Worm (Caenorhabditis elegans): ENCODE measurements around the gene C24H11.1.

C24H11.1 gene

ce11 chrIII:11824088-11824487 lies 36.6 kb downstream of the C24H11.1 start:
- TF ChIP-seq ztf-29 (GFP tag; IDR thresholded peaks at IDR 0.05): no peak
- no peak for TF ChIP-seq tab-1 (GFP tag; IDR thresholded peaks at IDR 0.05)

- no peak for TF ChIP-seq cog-1 (tag; optimal IDR thresholded peaks at IDR 0.05)
- TF ChIP-seq ztf-29 (GFP tag; IDR thresholded peaks at IDR 0.05): no peak
- TF ChIP-seq flt-1 (GFP tag; IDR thresholded peaks at IDR 0.05): no peak
- no peak for TF ChIP-seq ztf-23 (GFP tag; IDR thresholded peaks at IDR 0.05)
- no peak for TF ChIP-seq ref-1 (GFP tag; conservative IDR thresholded peaks at IDR 0.05)
- no peak for TF ChIP-seq T22C8.4 (GFP tag; IDR thresholded peaks at IDR 0.05)
- no peak for TF ChIP-seq tab-1 (GFP tag; IDR thresholded peaks at IDR 0.05)
Observed at ce11 chrIII:11824580-11824979, 37.1 kb downstream of the C24H11.1 start.

- peak; percentile 74 for TF ChIP-seq flt-1 (GFP tag; IDR thresholded peaks at IDR 0.05)
- peak; percentile 55; the same call in 1 of the 2 replicates for TF ChIP-seq tab-1 (GFP tag; IDR thresholded peaks at IDR 0.05)
- TF ChIP-seq klf-2 (GFP tag; conservative IDR thresholded peaks at IDR 0.05): no peak
- peak; percentile 86 for TF ChIP-seq T22C8.4 (GFP tag; IDR thresholded peaks at IDR 0.05)
- no peak for TF ChIP-seq ztf-29 (GFP tag; IDR thresholded peaks at IDR 0.05)
- no peak for TF ChIP-seq cog-1 (tag; optimal IDR thresholded peaks at IDR 0.05)
- TF ChIP-seq ztf-23 (GFP tag; IDR thresholded peaks at IDR 0.05): peak; percentile 64; the same call in 1 of the 2 replicates
- no peak for TF ChIP-seq ref-1 (GFP tag; conservative IDR thresholded peaks at IDR 0.05)
- TF ChIP-seq med-1 (GFP tag; optimal IDR thresholded peaks at IDR 0.05; ENCODE audit: insufficient read depth): no peak
Observed at ce11 chrIII:11825654-11826053, 38.2 kb downstream of the C24H11.1 start.

- TF ChIP-seq med-1 (GFP tag; optimal IDR thresholded peaks at IDR 0.05; ENCODE audit: insufficient read depth): no peak
- no peak for TF ChIP-seq flt-1 (GFP tag; IDR thresholded peaks at IDR 0.05)
- no peak for TF ChIP-seq T22C8.4 (GFP tag; IDR thresholded peaks at IDR 0.05)
- no peak for TF ChIP-seq cog-1 (tag; optimal IDR thresholded peaks at IDR 0.05)
- TF ChIP-seq klf-2 (GFP tag; conservative IDR thresholded peaks at IDR 0.05): no peak
- TF ChIP-seq ztf-29 (GFP tag; IDR thresholded peaks at IDR 0.05): no peak
- no peak for TF ChIP-seq ref-1 (GFP tag; conservative IDR thresholded peaks at IDR 0.05)
- no peak for TF ChIP-seq tab-1 (GFP tag; IDR thresholded peaks at IDR 0.05)
- no peak for TF ChIP-seq ztf-23 (GFP tag; IDR thresholded peaks at IDR 0.05)
Observed at ce11 chrIII:11826118-11826517, 38.6 kb downstream of the C24H11.1 start, which contains the start of gene rsp-8. Gene rsp-8, plus strand, starts transcription at chrIII:11826418.

- TF ChIP-seq ztf-23 (GFP tag; IDR thresholded peaks at IDR 0.05): no peak
- no peak for TF ChIP-seq med-1 (GFP tag; optimal IDR thresholded peaks at IDR 0.05; ENCODE audit: insufficient read depth)
- TF ChIP-seq flt-1 (GFP tag; IDR thresholded peaks at IDR 0.05): no peak
- no peak for TF ChIP-seq ztf-29 (GFP tag; IDR thresholded peaks at IDR 0.05)
- no peak for TF ChIP-seq ref-1 (GFP tag; conservative IDR thresholded peaks at IDR 0.05)
- no peak for TF ChIP-seq klf-2 (GFP tag; conservative IDR thresholded peaks at IDR 0.05)
- no peak for TF ChIP-seq T22C8.4 (GFP tag; IDR thresholded peaks at IDR 0.05)
- no peak for TF ChIP-seq tab-1 (GFP tag; IDR thresholded peaks at IDR 0.05)
- no peak for TF ChIP-seq cog-1 (tag; optimal IDR thresholded peaks at IDR 0.05)
Observed at ce11 chrIII:11829062-11829461, 41.6 kb downstream of the C24H11.1 start.

- TF ChIP-seq ztf-29 (GFP tag; IDR thresholded peaks at IDR 0.05) (no peak), T22C8.4 (GFP tag; IDR thresholded peaks at IDR 0.05) (no peak), klf-2 (GFP tag; conservative IDR thresholded peaks at IDR 0.05) (no peak), ztf-23 (GFP tag; IDR thresholded peaks at IDR 0.05) (peak; percentile 16; the same call in 1 of the 2 replicates)
Observed at ce11 chrIII:11829585-11830195, 42.2 kb downstream of the C24H11.1 start.

- TF ChIP-seq T22C8.4 (GFP tag; IDR thresholded peaks at IDR 0.05): 0 out of 2 replicates have a peak, but pooled peaks have one; percentile 9
- no peak for TF ChIP-seq ztf-23 (GFP tag; IDR thresholded peaks at IDR 0.05)
- TF ChIP-seq med-1 (GFP tag; optimal IDR thresholded peaks at IDR 0.05; ENCODE audit: insufficient read depth): no peak
- no peak for TF ChIP-seq klf-2 (GFP tag; conservative IDR thresholded peaks at IDR 0.05)
Observed at ce11 chrIII:11830522-11831489, 43.3 kb downstream of the C24H11.1 start.

ce11 chrIII:11833449-11833848 lies 46.0 kb downstream of the C24H11.1 start:
- TF ChIP-seq tab-1 (GFP tag; IDR thresholded peaks at IDR 0.05) (no peak), ref-1 (GFP tag; conservative IDR thresholded peaks at IDR 0.05) (no peak), T22C8.4 (GFP tag; IDR thresholded peaks at IDR 0.05) (no peak), ztf-23 (GFP tag; IDR thresholded peaks at IDR 0.05) (no peak), cog-1 (tag; optimal IDR thresholded peaks at IDR 0.05) (no peak), klf-2 (GFP tag; conservative IDR thresholded peaks at IDR 0.05) (no peak), med-1 (GFP tag; optimal IDR thresholded peaks at IDR 0.05; ENCODE audit: insufficient read depth) (no peak), ztf-29 (GFP tag; IDR thresholded peaks at IDR 0.05) (no peak), flt-1 (GFP tag; IDR thresholded peaks at IDR 0.05) (no peak)

ce11 chrIII:11834168-11834567 lies 46.7 kb downstream of the C24H11.1 start:
- TF ChIP-seq T22C8.4 (GFP tag; IDR thresholded peaks at IDR 0.05) (no peak), tab-1 (GFP tag; IDR thresholded peaks at IDR 0.05) (0 out of 2 replicates have a peak, but pooled peaks have one; percentile 17)

- TF ChIP-seq cog-1 (tag; optimal IDR thresholded peaks at IDR 0.05): no peak
- TF ChIP-seq ref-1 (GFP tag; conservative IDR thresholded peaks at IDR 0.05): no peak
- no peak for TF ChIP-seq T22C8.4 (GFP tag; IDR thresholded peaks at IDR 0.05)
- TF ChIP-seq med-1 (GFP tag; optimal IDR thresholded peaks at IDR 0.05; ENCODE audit: insufficient read depth): no peak
- no peak for TF ChIP-seq tab-1 (GFP tag; IDR thresholded peaks at IDR 0.05)
- no peak for TF ChIP-seq ztf-23 (GFP tag; IDR thresholded peaks at IDR 0.05)
- no peak for TF ChIP-seq ztf-29 (GFP tag; IDR thresholded peaks at IDR 0.05)
- TF ChIP-seq flt-1 (GFP tag; IDR thresholded peaks at IDR 0.05): no peak
- TF ChIP-seq klf-2 (GFP tag; conservative IDR thresholded peaks at IDR 0.05): no peak
Observed at ce11 chrIII:11834783-11835182, 47.3 kb downstream of the C24H11.1 start.
